Worm (Caenorhabditis elegans) whole organism, L4 larva: Measurements from ENCODE around the gene msrp-3.

Experiments
- pha-4 ChIP-seq, 2 experiments: fragments of 150-350 bp in 1 of 2; fragments of 200-800 bp in 1 of 2; sonication (Bioruptor generic) in 1 of 2; IDR thresholded peaks in 1 of 2; optimal IDR thresholded peaks in 1 of 2; 2 replicates each; pipeline versions ENCODE4 v1.3.6 to Lab custom; 2014 to 2022; ENCODE audit warnings: missing genetic modification characterization in 2 of 2, missing genetic modification reagents in 2 of 2, missing biosample characterization in 1 of 2, missing compliant biosample characterization in 1 of 2
- skn-1 ChIP-seq: fragments of 150-350 bp; optimal IDR thresholded peaks from 2 replicates; lab custom pipeline; 2014; ENCODE audit warnings: missing biosample characterization, missing genetic modification characterization

ce11 chrII:825521-825920 is 10.9 kb upstream of the msrp-3 start, which contains the start of gene F28A10.1:
- TF ChIP-seq skn-1 (tag; lab: Kevin White, UChicago) = no peak
- TF ChIP-seq pha-4 (GFP tag; IDR thresholded peaks at IDR 0.05; lab: Robert Waterston, UW) = no peak
- no peak for TF ChIP-seq pha-4 (tag; optimal IDR thresholded peaks at IDR 0.05; lab: Kevin White, UChicago)
